Worm (Caenorhabditis elegans) whole organism, L3 larva: Measurements from ENCODE around the gene W04D2.4.

Experiments
- ZK546.5 ChIP-seq: sonication (generic microtip); optimal IDR thresholded peaks from 2 replicates; lab custom pipeline; 2017; ENCODE audit warnings: missing biosample characterization, missing genetic modification characterization
- aly-2 ChIP-seq: fragments of 150-350 bp; optimal IDR thresholded peaks from 2 replicates; lab custom pipeline; 2014; ENCODE audit warnings: missing biosample characterization, missing genetic modification characterization
- ama-1 ChIP-seq: fragments of 150-350 bp; optimal IDR thresholded peaks from 2 replicates; lab custom pipeline; 2018
- ceh-28 ChIP-seq: fragments of 150-350 bp; optimal IDR thresholded peaks from 2 replicates; lab custom pipeline; 2014; ENCODE audit warnings: missing biosample characterization, missing genetic modification reagents, missing genetic modification characterization
- egl-27 ChIP-seq: sonication (generic microtip); optimal IDR thresholded peaks from 4 replicates; lab custom pipeline; 2017; ENCODE audit warnings: missing biosample characterization, missing genetic modification reagents, missing genetic modification characterization
- elt-3 ChIP-seq, 3 experiments: fragments of 150-350 bp in 1 of 3; sonication (generic microtip) in 2 of 3; optimal IDR thresholded peaks; 2 replicates in 2 of 3; 4 replicates in 1 of 3; lab custom pipeline; 2014 to 2017; ENCODE audit warnings: missing biosample characterization in 3 of 3, missing genetic modification characterization in 3 of 3
- mdl-1 ChIP-seq: fragments of 150-350 bp; optimal IDR thresholded peaks from 2 replicates; lab custom pipeline; 2014; ENCODE audit warnings: missing biosample characterization, missing genetic modification characterization
- nhr-28 ChIP-seq: fragments of 150-350 bp; optimal IDR thresholded peaks from 2 replicates; lab custom pipeline; 2014; ENCODE audit warnings: missing biosample characterization, missing genetic modification characterization
- nhr-76 ChIP-seq: fragments of 150-350 bp; sonication (generic microtip); optimal IDR thresholded peaks from 5 replicates; lab custom pipeline; 2014; ENCODE audit warnings: missing biosample characterization, missing genetic modification characterization
- sea-2 ChIP-seq: fragments of 150-350 bp; sonication (generic microtip); optimal IDR thresholded peaks from 4 replicates; lab custom pipeline; 2014; ENCODE audit warnings: missing biosample characterization, missing genetic modification reagents, missing genetic modification characterization
- snpc-4 ChIP-seq: fragments of 150-350 bp; optimal IDR thresholded peaks from 2 replicates; lab custom pipeline; 2014; ENCODE audit warnings: missing biosample characterization, missing genetic modification characterization
- tbx-2 ChIP-seq: sonication (generic microtip); optimal IDR thresholded peaks from 2 replicates; lab custom pipeline; 2016; ENCODE audit warnings: mild to moderate bottlenecking, missing genetic modification characterization, missing compliant biosample characterization
- unc-62 ChIP-seq: fragments of 150-350 bp; sonication (generic microtip); optimal IDR thresholded peaks from 4 replicates; lab custom pipeline; 2014; ENCODE audit warnings: missing biosample characterization, missing genetic modification reagents, missing genetic modification characterization
- ztf-11 ChIP-seq: fragments of 150-350 bp; optimal IDR thresholded peaks from 2 replicates; lab custom pipeline; 2014; ENCODE audit warnings: missing biosample characterization, missing genetic modification characterization

DNA sequence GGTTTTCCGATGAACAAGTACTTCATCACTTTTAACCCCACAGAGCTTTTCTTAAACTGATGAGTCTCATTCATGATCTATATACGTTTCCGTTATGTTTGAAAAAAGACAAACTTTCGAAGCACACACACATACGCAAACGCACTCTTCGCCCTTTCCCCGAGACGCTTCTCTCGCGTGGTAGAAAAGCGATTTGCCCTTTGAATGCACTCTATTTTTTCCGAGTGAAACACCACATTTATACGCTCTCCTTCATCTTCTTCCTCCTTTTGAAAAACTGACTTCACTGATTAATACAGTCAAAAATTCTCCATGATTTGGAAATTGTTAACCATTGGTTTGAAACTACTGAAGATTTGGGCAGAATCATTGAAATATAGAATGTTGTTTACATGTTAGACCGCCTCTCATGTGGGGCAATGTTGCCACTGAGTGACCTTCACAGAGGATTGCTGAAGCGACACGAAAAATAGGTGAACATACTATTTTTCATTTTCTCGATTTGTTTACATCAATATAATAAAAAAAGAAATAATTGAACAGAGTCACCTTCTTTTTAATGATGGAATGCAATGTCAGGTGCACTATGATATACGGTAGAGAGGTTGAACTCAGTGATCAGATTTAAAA lies 39.0 kb upstream of the W04D2.4 start:
- TF ChIP-seq elt-3 (tag; optimal IDR thresholded peaks at IDR 0.05; lab: Kevin White, UChicago) (no peak), ZK546.5 (no peak), egl-27 (tag; lab: Kevin White, UChicago) (no peak), unc-62 (GFP tag; lab: Kevin White, UChicago) (no peak), sea-2 (GFP tag; lab: Kevin White, UChicago) (no peak), ztf-11 (tag; lab: Kevin White, UChicago) (no peak), tbx-2 (tag; lab: Kevin White, UChicago) (no peak), nhr-28 (tag; lab: Kevin White, UChicago) (no peak), nhr-76 (no peak), mdl-1 (tag; lab: Kevin White, UChicago) (no peak), aly-2 (no peak), ceh-28 (tag; lab: Kevin White, UChicago) (no peak), ama-1 (lab: Kevin White, UChicago) (no peak), snpc-4 (tag; lab: Kevin White, UChicago) (no peak)
